Worm (Caenorhabditis elegans) whole organism, L4 larva: Measurements from ENCODE around the gene ugt-66.

Experiments
- D1046.2 ChIP-seq: fragments of 200-800 bp; sonication (Bioruptor generic); IDR thresholded peaks from 2 replicates; pipeline ENCODE4 v1.3.6; 2022; ENCODE audit warnings: missing genetic modification characterization, missing compliant biosample characterization
- F10B5.3 ChIP-seq: sonication (generic microtip); optimal IDR thresholded peaks from 2 replicates; lab custom pipeline; 2016; ENCODE audit warnings: mild to moderate bottlenecking, missing genetic modification characterization, missing compliant biosample characterization
- F37D6.2 ChIP-seq: sonication (generic microtip); optimal IDR thresholded peaks from 2 replicates; lab custom pipeline; 2016; ENCODE audit warnings: mild to moderate bottlenecking, missing genetic modification characterization, missing compliant biosample characterization
- F44E2.7 ChIP-seq: fragments of 200-800 bp; sonication (Bioruptor generic); IDR thresholded peaks from 2 replicates; pipeline ENCODE4 v2.1.2; 2022; ENCODE audit warnings: missing genetic modification characterization, missing compliant biosample characterization
- F49E8.2 ChIP-seq: sonication (generic microtip); optimal IDR thresholded peaks from 2 replicates; lab custom pipeline; 2016; ENCODE audit warnings: missing compliant biosample characterization, mild to moderate bottlenecking, missing genetic modification characterization, borderline replicate concordance
- Y75B8A.6 ChIP-seq: fragments of 200-800 bp; sonication (Bioruptor generic); IDR thresholded peaks from 2 replicates; pipeline ENCODE4 v1.3.6; 2022; ENCODE audit warnings: missing genetic modification reagents, missing genetic modification characterization, missing compliant biosample characterization
- ZK337.2 ChIP-seq: fragments of 200-800 bp; sonication (Bioruptor generic); IDR thresholded peaks from 2 replicates; pipeline ENCODE4 v1.3.6; 2022; ENCODE audit warnings: missing genetic modification reagents, missing genetic modification characterization, missing compliant biosample characterization
- aha-1 ChIP-seq: fragments of 150-350 bp; peaks from one replicate; lab custom pipeline; 2014; ENCODE audit warnings: missing biosample characterization, missing genetic modification characterization
- ceh-28 ChIP-seq: fragments of 150-350 bp; optimal IDR thresholded peaks from 2 replicates; lab custom pipeline; 2014; ENCODE audit warnings: missing biosample characterization, missing genetic modification reagents, missing genetic modification characterization
- ceh-32 ChIP-seq: sonication (generic microtip); optimal IDR thresholded peaks from 2 replicates; lab custom pipeline; 2016; ENCODE audit warnings: mild to moderate bottlenecking, missing genetic modification characterization, missing compliant biosample characterization; ENCODE audit not compliant: poor library complexity
- ceh-44 ChIP-seq: fragments of 200-800 bp; sonication (Bioruptor generic); IDR thresholded peaks from 2 replicates; pipeline ENCODE4 v1.3.6; 2022; ENCODE audit warnings: missing genetic modification reagents, missing genetic modification characterization, missing compliant biosample characterization
- ceh-62 ChIP-seq: sonication (generic microtip); optimal IDR thresholded peaks from 2 replicates; lab custom pipeline; 2017; ENCODE audit warnings: missing biosample characterization, missing genetic modification characterization
- ceh-82 ChIP-seq: sonication (generic microtip); optimal IDR thresholded peaks from 2 replicates; lab custom pipeline; 2017; ENCODE audit warnings: missing biosample characterization, missing genetic modification characterization
- ces-1 ChIP-seq: fragments of 150-350 bp; sonication (generic microtip); optimal IDR thresholded peaks from 4 replicates; lab custom pipeline; 2014; ENCODE audit warnings: missing biosample characterization, missing genetic modification reagents, missing genetic modification characterization
- dmd-6 ChIP-seq: fragments of 200-800 bp; sonication (Bioruptor generic); IDR thresholded peaks from 2 replicates; pipeline ENCODE4 v1.3.6; 2022; ENCODE audit warnings: missing genetic modification reagents, missing genetic modification characterization, missing compliant biosample characterization
- dpl-1 ChIP-seq: fragments of 150-350 bp; optimal IDR thresholded peaks from 2 replicates; lab custom pipeline; 2014; ENCODE audit warnings: missing biosample characterization, missing genetic modification reagents, missing genetic modification characterization
- duxl-1 ChIP-seq: sonication (generic microtip); optimal IDR thresholded peaks from 2 replicates; lab custom pipeline; 2016; ENCODE audit warnings: mild to moderate bottlenecking, missing genetic modification characterization, moderate library complexity, missing compliant biosample characterization; ENCODE audit not compliant: poor library complexity
- egl-43 ChIP-seq: fragments of 200-800 bp; sonication (Bioruptor generic); IDR thresholded peaks from 2 replicates; pipeline ENCODE4 v1.3.6; 2022; ENCODE audit warnings: missing genetic modification reagents, missing genetic modification characterization, missing compliant biosample characterization
- fkh-10 ChIP-seq: fragments of 150-350 bp; optimal IDR thresholded peaks from 2 replicates; lab custom pipeline; 2014; ENCODE audit warnings: missing biosample characterization, missing genetic modification reagents, missing genetic modification characterization
- gei-8 ChIP-seq: fragments of 200-800 bp; sonication (Bioruptor generic); optimal IDR thresholded peaks from 2 replicates; lab custom pipeline; 2018; ENCODE audit warnings: mild to moderate bottlenecking, missing genetic modification characterization, missing compliant biosample characterization
- hlh-11 ChIP-seq: fragments of 200-800 bp; sonication (Bioruptor generic); optimal IDR thresholded peaks from 2 replicates; lab custom pipeline; 2018; ENCODE audit warnings: mild to moderate bottlenecking, missing genetic modification characterization, missing compliant biosample characterization
- hlh-30 ChIP-seq: sonication (generic microtip); optimal IDR thresholded peaks from 2 replicates; lab custom pipeline; 2017; ENCODE audit warnings: antibody characterized with exemption, mild to moderate bottlenecking, missing genetic modification characterization, missing compliant biosample characterization; ENCODE audit not compliant: insufficient read depth
- hmg-1.1 ChIP-seq: fragments of 200-800 bp; sonication (Bioruptor generic); IDR thresholded peaks from 2 replicates; pipeline ENCODE4 v1.3.6; 2022; ENCODE audit warnings: missing genetic modification reagents, missing genetic modification characterization, missing compliant biosample characterization
- lin-1 ChIP-seq: fragments of 200-800 bp; sonication (Bioruptor generic); IDR thresholded peaks from 2 replicates; pipeline ENCODE4 v1.3.6; 2022; ENCODE audit warnings: missing genetic modification reagents, missing genetic modification characterization, missing compliant biosample characterization
- lir-3 ChIP-seq: sonication (generic microtip); optimal IDR thresholded peaks from 2 replicates; lab custom pipeline; 2016; ENCODE audit warnings: mild to moderate bottlenecking, missing genetic modification characterization, missing compliant biosample characterization
- madf-5 ChIP-seq, 2 experiments: fragments of 200-800 bp; sonication (Bioruptor generic); IDR thresholded peaks; 2 replicates each; pipeline ENCODE4 v1.3.6; 2022; ENCODE audit warnings: missing compliant biosample characterization in 2 of 2, missing genetic modification characterization in 2 of 2
- madf-9 ChIP-seq: fragments of 200-800 bp; sonication (Bioruptor generic); conservative IDR thresholded peaks from 2 replicates; pipeline ENCODE4 v1.3.6; 2022; ENCODE audit warnings: missing genetic modification reagents, missing genetic modification characterization, missing compliant biosample characterization
- mdl-1 ChIP-seq, 2 experiments: fragments of 150-350 bp in 1 of 2; sonication (generic microtip) in 1 of 2; optimal IDR thresholded peaks; 2 replicates each; lab custom pipeline; 2014 to 2017; ENCODE audit warnings: missing biosample characterization in 2 of 2, missing genetic modification characterization in 2 of 2
- mes-2 ChIP-seq: sonication (generic microtip); optimal IDR thresholded peaks from 2 replicates; lab custom pipeline; 2016; ENCODE audit warnings: missing genotype, mild to moderate bottlenecking, missing genetic modification characterization, missing compliant biosample characterization; ENCODE audit not compliant: poor library complexity, severe bottlenecking
- mxl-3 ChIP-seq: fragments of 200-800 bp; sonication (Bioruptor generic); optimal IDR thresholded peaks from 2 replicates; lab custom pipeline; 2018; ENCODE audit warnings: mild to moderate bottlenecking, missing genetic modification characterization, missing compliant biosample characterization
- nhr-102 ChIP-seq: sonication (generic microtip); optimal IDR thresholded peaks from 2 replicates; lab custom pipeline; 2016; ENCODE audit warnings: mild to moderate bottlenecking, missing genetic modification characterization, moderate library complexity, missing compliant biosample characterization
- nhr-11 ChIP-seq: fragments of 150-350 bp; optimal IDR thresholded peaks from 2 replicates; lab custom pipeline; 2014; ENCODE audit warnings: missing biosample characterization, missing genetic modification characterization
- nhr-28 ChIP-seq: fragments of 150-350 bp; optimal IDR thresholded peaks from 2 replicates; lab custom pipeline; 2014; ENCODE audit warnings: missing biosample characterization, missing genetic modification characterization
- nhr-48 ChIP-seq: sonication (generic microtip); optimal IDR thresholded peaks from 2 replicates; lab custom pipeline; 2016; ENCODE audit warnings: mild to moderate bottlenecking, missing genetic modification characterization, missing compliant biosample characterization
- nhr-76 ChIP-seq: fragments of 150-350 bp; optimal IDR thresholded peaks from 2 replicates; lab custom pipeline; 2014; ENCODE audit warnings: missing biosample characterization, missing genetic modification characterization
- pha-4 ChIP-seq, 2 experiments: fragments of 150-350 bp in 1 of 2; fragments of 200-800 bp in 1 of 2; sonication (Bioruptor generic) in 1 of 2; IDR thresholded peaks in 1 of 2; optimal IDR thresholded peaks in 1 of 2; 2 replicates each; pipeline versions ENCODE4 v1.3.6 to Lab custom; 2014 to 2022; ENCODE audit warnings: missing genetic modification characterization in 2 of 2, missing genetic modification reagents in 2 of 2, missing biosample characterization in 1 of 2, missing compliant biosample characterization in 1 of 2
- rbr-2 ChIP-seq: sonication (generic microtip); optimal IDR thresholded peaks from 2 replicates; lab custom pipeline; 2016; ENCODE audit warnings: missing genotype, missing genetic modification characterization, missing compliant biosample characterization
- skn-1 ChIP-seq: fragments of 150-350 bp; optimal IDR thresholded peaks from 2 replicates; lab custom pipeline; 2014; ENCODE audit warnings: missing biosample characterization, missing genetic modification characterization
- spr-1 ChIP-seq: sonication (generic microtip); optimal IDR thresholded peaks from 2 replicates; lab custom pipeline; 2016; ENCODE audit warnings: mild to moderate bottlenecking, missing genetic modification characterization, missing compliant biosample characterization
- tra-1 ChIP-seq: fragments of 200-800 bp; sonication (Bioruptor generic); IDR thresholded peaks from 2 replicates; pipeline ENCODE4 v1.3.6; 2022; ENCODE audit warnings: missing genetic modification reagents, missing genetic modification characterization, missing compliant biosample characterization
- unc-39 ChIP-seq: sonication (generic microtip); optimal IDR thresholded peaks from 2 replicates; lab custom pipeline; 2017; ENCODE audit warnings: missing biosample characterization, missing genetic modification characterization
- zag-1 ChIP-seq: fragments of 150-350 bp; optimal IDR thresholded peaks from 2 replicates; lab custom pipeline; 2014; ENCODE audit warnings: missing biosample characterization, missing genetic modification characterization
- zfp-2 ChIP-seq: sonication (generic microtip); optimal IDR thresholded peaks from 2 replicates; lab custom pipeline; 2016; ENCODE audit warnings: mild to moderate bottlenecking, missing genetic modification characterization, missing compliant biosample characterization
- zfp-3 ChIP-seq: fragments of 200-800 bp; sonication (Bioruptor generic); conservative IDR thresholded peaks from 2 replicates; pipeline ENCODE4 v1.3.6; 2022; ENCODE audit warnings: missing genetic modification reagents, missing genetic modification characterization, missing compliant biosample characterization
- zip-11 ChIP-seq: fragments of 200-800 bp; sonication (Bioruptor generic); IDR thresholded peaks from 2 replicates; pipeline ENCODE4 v1.3.6; 2022; ENCODE audit warnings: missing genetic modification characterization, missing compliant biosample characterization
- zip-2 ChIP-seq: fragments of 150-350 bp; optimal IDR thresholded peaks from 2 replicates; lab custom pipeline; 2014; ENCODE audit warnings: missing biosample characterization, missing genetic modification characterization
- ztf-11 ChIP-seq: fragments of 150-350 bp; optimal IDR thresholded peaks from 2 replicates; lab custom pipeline; 2014; ENCODE audit warnings: missing biosample characterization, missing genetic modification characterization
- ztf-7 ChIP-seq: fragments of 150-350 bp; optimal IDR thresholded peaks from 2 replicates; lab custom pipeline; 2014; ENCODE audit warnings: missing biosample characterization, missing genetic modification characterization

ugt-66 gene

ce11 chrIII:6173020-6173597 is 21.3 kb downstream of the ugt-66 start, which contains the start of the genes abcf-3 and F42A10.5 (continued):
- no peak for TF ChIP-seq ceh-62
- TF ChIP-seq unc-39 = no peak
- no peak for TF ChIP-seq nhr-48 (tag; lab: Kevin White, UChicago)
- TF ChIP-seq dpl-1 = peak; percentile 74
- TF ChIP-seq hlh-11 (tag; lab: Kevin White, UChicago) = peak; percentile 56
- no peak for TF ChIP-seq D1046.2 (GFP tag; lab: Robert Waterston, UW)
- TF ChIP-seq lir-3 = no peak
- no peak for TF ChIP-seq fkh-10 (GFP tag; lab: Kevin White, UChicago)
- TF ChIP-seq nhr-28 (tag; lab: Kevin White, UChicago) = no peak
- TF ChIP-seq zip-11 (GFP tag; lab: Robert Waterston, UW) = no peak
- TF ChIP-seq Y75B8A.6 = no peak
- TF ChIP-seq ztf-11 (tag; lab: Kevin White, UChicago) = no peak
- no peak for TF ChIP-seq aha-1
- no peak for TF ChIP-seq ceh-32
- TF ChIP-seq F10B5.3 (tag; lab: Kevin White, UChicago) = no peak
- TF ChIP-seq skn-1 (tag; lab: Kevin White, UChicago) = no peak
- TF ChIP-seq madf-5 (GFP tag; IDR thresholded peaks at IDR 0.05; lab: Robert Waterston, UW) = no peak
- no peak for TF ChIP-seq zfp-3 (GFP tag; lab: Robert Waterston, UW)
- TF ChIP-seq dmd-6 (GFP tag; lab: Robert Waterston, UW) = peak; percentile 53
- no peak for TF ChIP-seq F49E8.2 (tag; lab: Kevin White, UChicago)
- TF ChIP-seq nhr-11 (tag; lab: Kevin White, UChicago) = peak; percentile 60
- no peak for TF ChIP-seq ceh-44 (GFP tag; lab: Robert Waterston, UW)
- TF ChIP-seq egl-43 (GFP tag; lab: Robert Waterston, UW) = no peak
- no peak for TF ChIP-seq zag-1 (tag; lab: Kevin White, UChicago)
- TF ChIP-seq ceh-82 (tag; lab: Kevin White, UChicago) = no peak
- TF ChIP-seq ztf-7 = peak; percentile 4
- peak; percentile 5 for TF ChIP-seq duxl-1
- peak; percentile 37 for TF ChIP-seq hlh-30
- TF ChIP-seq zip-2 (tag; lab: Kevin White, UChicago) = no peak
- TF ChIP-seq lin-1 (GFP tag; lab: Robert Waterston, UW) = no peak
- peak; percentile 52 for TF ChIP-seq rbr-2 (tag; lab: Kevin White, UChicago)
- TF ChIP-seq ceh-28 (tag; lab: Kevin White, UChicago) = no peak
- TF ChIP-seq hmg-1.1 (GFP tag; lab: Robert Waterston, UW) = 0 out of 2 replicates have a peak, but pooled peaks have one; percentile 29
- peak; percentile 36 for TF ChIP-seq F37D6.2 (tag; lab: Kevin White, UChicago)
- no peak for TF ChIP-seq ZK337.2 (GFP tag; lab: Robert Waterston, UW)
- no peak for TF ChIP-seq nhr-76 (tag; lab: Kevin White, UChicago)
- TF ChIP-seq tra-1 (GFP tag; lab: Robert Waterston, UW) = no peak
- TF ChIP-seq gei-8 (GFP tag; lab: Kevin White, UChicago) = no peak
- no peak for TF ChIP-seq spr-1 (tag; lab: Kevin White, UChicago)
- no peak for TF ChIP-seq ces-1
- TF ChIP-seq madf-9 = no peak
- TF ChIP-seq mes-2 (tag; lab: Kevin White, UChicago) = peak; percentile 79
- no peak for TF ChIP-seq mdl-1 (tag; optimal IDR thresholded peaks at IDR 0.05; lab: Kevin White, UChicago)
- TF ChIP-seq zfp-2 = no peak
- TF ChIP-seq F44E2.7 (GFP tag; lab: Robert Waterston, UW) = no peak
- TF ChIP-seq mxl-3 (GFP tag; lab: Kevin White, UChicago) = no peak
- TF ChIP-seq pha-4 (GFP tag; IDR thresholded peaks at IDR 0.05; lab: Robert Waterston, UW) = no peak
- TF ChIP-seq pha-4 (tag; optimal IDR thresholded peaks at IDR 0.05; lab: Kevin White, UChicago) = peak; percentile 30
- peak; percentile 15 for TF ChIP-seq nhr-102 (tag; lab: Kevin White, UChicago)
